Fruit fly (Drosophila melanogaster): ENCODE results near the gene Mtch.

The Mtch gene

DNA sequence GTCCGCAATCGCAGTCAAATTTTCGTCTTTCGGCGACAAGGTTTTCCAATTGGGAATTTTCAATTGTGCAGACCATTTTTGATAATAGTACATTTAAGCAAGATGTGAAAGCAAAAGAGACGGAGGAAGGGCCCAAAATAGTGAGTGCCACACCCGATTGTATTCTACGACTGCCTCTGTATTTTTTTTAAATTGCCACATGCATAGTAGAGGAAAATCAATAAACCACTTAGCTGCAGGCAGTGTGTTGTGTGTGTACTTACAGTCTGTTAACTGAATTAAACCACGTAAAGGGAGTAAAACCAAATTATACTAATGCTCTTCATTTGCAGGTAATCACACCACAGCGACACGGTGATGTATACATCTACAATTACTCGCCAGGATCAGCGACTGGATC lies 12.7 kb upstream of the Mtch start:
- no peak for TF ChIP-seq Eip75B (GFP tag; optimal IDR thresholded peaks at IDR 0.05)
- TF ChIP-seq spab (GFP tag; optimal IDR thresholded peaks at IDR 0.05), result no peak
- TF ChIP-seq Eip78C (GFP tag), result peak; percentile 21
- TF ChIP-seq CG15336 (GFP tag; IDR thresholded peaks at IDR 0.05), result no peak

DNA sequence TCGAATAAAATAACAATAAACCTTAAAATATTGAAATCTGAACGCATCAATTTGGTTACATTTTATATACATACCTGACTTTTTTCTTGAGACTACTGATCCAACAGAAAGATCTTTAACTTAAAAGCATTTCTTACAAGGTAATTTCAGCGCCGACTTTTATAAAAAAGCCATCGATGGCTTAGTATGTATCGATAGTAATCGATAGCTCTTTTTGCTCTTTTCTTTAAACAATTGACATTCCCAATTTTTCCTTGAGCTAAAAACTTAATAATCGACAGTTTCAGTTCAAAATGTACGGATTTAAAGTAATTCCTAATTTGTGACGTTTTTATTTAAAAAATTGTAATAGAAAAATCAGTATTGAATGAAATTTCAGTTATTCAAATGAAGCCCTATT lies 9.9 kb upstream of the Mtch start:
- TF ChIP-seq CG34406 (GFP tag; optimal IDR thresholded peaks at IDR 0.05) (no peak), svp (GFP tag) (no peak), CG6808 (GFP tag; optimal IDR thresholded peaks at IDR 0.05) (no peak), dsx (GFP tag; optimal IDR thresholded peaks at IDR 0.05; ENCODE audit: poor library complexity, severe bottlenecking) (peak; percentile 36), CG6163 (GFP tag; IDR thresholded peaks at IDR 0.05) (no peak), Eip78C (GFP tag) (peak; percentile 49), esn (GFP tag; optimal IDR thresholded peaks at IDR 0.05) (peak; percentile 24), achi (GFP tag; optimal IDR thresholded peaks at IDR 0.05) (peak; percentile 28), Sox102F (GFP tag; optimal IDR thresholded peaks at IDR 0.05) (no peak), Hr39 (GFP tag; optimal IDR thresholded peaks at IDR 0.05) (no peak), spab (GFP tag; optimal IDR thresholded peaks at IDR 0.05) (no peak), salr (GFP tag; optimal IDR thresholded peaks at IDR 0.05) (no peak)

DNA sequence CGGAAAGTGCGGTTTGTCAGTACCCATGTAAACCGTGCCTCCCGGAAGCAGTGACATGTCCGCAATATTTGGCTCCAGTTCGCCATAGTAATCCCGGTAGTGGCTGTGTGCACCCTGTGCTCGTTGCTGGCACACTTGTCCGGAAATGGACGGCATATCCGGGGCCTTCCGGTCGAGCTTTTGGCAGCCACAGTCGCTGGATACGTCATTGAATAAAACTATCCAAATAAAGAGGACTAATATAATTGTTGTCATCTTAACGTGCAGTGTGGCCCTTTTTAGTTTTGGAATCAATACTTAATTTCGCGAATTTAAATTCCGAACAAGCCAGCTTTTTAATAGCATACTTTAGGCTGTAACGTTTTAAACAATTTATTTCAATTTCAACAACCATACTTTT lies 8.5 kb upstream of the Mtch start, which contains the start of gene CG7049:
Gene CG7049, minus strand, starts transcription at position 280 of the 400 bp plus-strand sequence.
- TF ChIP-seq vri (GFP tag; optimal IDR thresholded peaks at IDR 0.05) (no peak), CG4318 (GFP tag; optimal IDR thresholded peaks at IDR 0.05) (no peak), CG3919 (GFP tag; optimal IDR thresholded peaks at IDR 0.05) (no peak), CG11294 (GFP tag; IDR thresholded peaks at IDR 0.05) (no peak), OdsH (GFP tag; optimal IDR thresholded peaks at IDR 0.05) (no peak), dsx (GFP tag; optimal IDR thresholded peaks at IDR 0.05; ENCODE audit: poor library complexity, severe bottlenecking) (no peak), CG10631 (GFP tag; optimal IDR thresholded peaks at IDR 0.05) (no peak), CG6792 (GFP tag; optimal IDR thresholded peaks at IDR 0.05) (no peak), fkh (GFP tag; optimal IDR thresholded peaks at IDR 0.05) (peak; percentile 28), eg (GFP tag; IDR thresholded peaks at IDR 0.05) (no peak), Eip78C (GFP tag) (peak; percentile 63), Ets21C (GFP tag; optimal IDR thresholded peaks at IDR 0.05) (no peak), CG1621 (tag; optimal IDR thresholded peaks at IDR 0.05) (peak; percentile 18), CG3032 (tag; optimal IDR thresholded peaks at IDR 0.05) (no peak), Met (GFP tag; optimal IDR thresholded peaks at IDR 0.05) (no peak), CG6163 (GFP tag; IDR thresholded peaks at IDR 0.05) (no peak), CG6276 (GFP tag; optimal IDR thresholded peaks at IDR 0.05) (no peak), ss (GFP tag; optimal IDR thresholded peaks at IDR 0.05) (no peak), esn (GFP tag; optimal IDR thresholded peaks at IDR 0.05) (no peak), pdm3 (GFP tag; optimal IDR thresholded peaks at IDR 0.05) (no peak), topi (GFP tag; optimal IDR thresholded peaks at IDR 0.05) (no peak), CG11762 (GFP tag; optimal IDR thresholded peaks at IDR 0.05; ENCODE audit: insufficient read depth) (no peak), CG34406 (GFP tag; optimal IDR thresholded peaks at IDR 0.05) (no peak), CG32006 (GFP tag; optimal IDR thresholded peaks at IDR 0.05) (no peak), Gug (GFP tag; IDR thresholded peaks at IDR 0.05) (no peak), CG9139 (GFP tag; optimal IDR thresholded peaks at IDR 0.05) (no peak), CG15336 (GFP tag; IDR thresholded peaks at IDR 0.05) (no peak), CG6854 (GFP tag; optimal IDR thresholded peaks at IDR 0.05) (peak; percentile 8), CG6808 (GFP tag; optimal IDR thresholded peaks at IDR 0.05) (no peak), Ets96B (tag; optimal IDR thresholded peaks at IDR 0.05) (no peak)

DNA sequence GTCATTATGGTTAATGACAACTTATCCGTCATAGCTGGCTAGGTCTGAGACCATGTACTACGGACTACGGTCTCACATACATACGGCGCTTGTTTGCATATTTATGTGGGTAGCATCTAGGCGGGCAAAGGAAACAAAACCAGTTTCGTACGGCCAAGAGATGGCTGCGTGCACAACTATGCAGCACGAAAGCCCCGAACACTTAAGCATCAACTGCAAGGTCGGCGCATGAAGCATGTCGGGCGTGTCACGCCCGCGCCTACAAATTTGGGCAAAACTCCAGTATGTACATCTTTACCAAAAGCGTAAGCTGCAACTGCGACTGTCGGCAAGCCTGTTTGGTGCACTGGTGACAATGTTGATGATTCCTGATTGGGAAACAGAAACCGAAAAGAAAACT lies 6.5 kb upstream of the Mtch start:
- TF ChIP-seq OdsH (GFP tag; optimal IDR thresholded peaks at IDR 0.05) (no peak), CG6854 (GFP tag; optimal IDR thresholded peaks at IDR 0.05) (no peak), CG3032 (tag; optimal IDR thresholded peaks at IDR 0.05) (no peak), Sox14 (GFP tag; optimal IDR thresholded peaks at IDR 0.05) (no peak), CG1621 (tag; optimal IDR thresholded peaks at IDR 0.05) (peak; percentile 83), svp (GFP tag) (no peak), Sox102F (GFP tag; optimal IDR thresholded peaks at IDR 0.05) (no peak), dac (GFP tag; optimal IDR thresholded peaks at IDR 0.05) (no peak), CG10669 (GFP tag; optimal IDR thresholded peaks at IDR 0.05) (no peak), CG6163 (GFP tag; IDR thresholded peaks at IDR 0.05) (no peak), pdm3 (GFP tag; optimal IDR thresholded peaks at IDR 0.05) (no peak), CG11902 (GFP tag; optimal IDR thresholded peaks at IDR 0.05) (no peak), Sox15 (GFP tag; optimal IDR thresholded peaks at IDR 0.05) (no peak), Hr4 (GFP tag; optimal IDR thresholded peaks at IDR 0.05) (no peak), CG10631 (GFP tag; optimal IDR thresholded peaks at IDR 0.05) (no peak), Ets96B (tag; optimal IDR thresholded peaks at IDR 0.05) (no peak), CG16779 (tag; optimal IDR thresholded peaks at IDR 0.05) (no peak), CG11762 (GFP tag; optimal IDR thresholded peaks at IDR 0.05; ENCODE audit: insufficient read depth) (no peak), Eip78C (GFP tag) (peak; percentile 46), achi (GFP tag; optimal IDR thresholded peaks at IDR 0.05) (no peak), Hr38 (GFP tag; optimal IDR thresholded peaks at IDR 0.05) (no peak), CG7368 (GFP tag; optimal IDR thresholded peaks at IDR 0.05) (no peak)

Data from whole organism, prepupa.